Worm (Caenorhabditis elegans): ENCODE measurements around the gene dod-21.

dod-21 gene

ce11 chrIV:12936221-12936776 is at the start of gene dod-21, which contains the start of gene cld-1 (continued):
- TF ChIP-seq spr-3 (GFP tag; optimal IDR thresholded peaks at IDR 0.05) (no peak), ceh-28 (tag; optimal IDR thresholded peaks at IDR 0.05) (no peak), Y75B8A.6 (GFP tag; IDR thresholded peaks at IDR 0.05) (no peak), snpc-1.2 (GFP tag; IDR thresholded peaks at IDR 0.05) (no peak), nhr-6 (tag; optimal IDR thresholded peaks at IDR 0.05) (no peak), daf-16 (GFP tag; optimal IDR thresholded peaks at IDR 0.05) (no peak), daf-16 (tag; optimal IDR thresholded peaks at IDR 0.05) (peak; percentile 47), arid-1 (GFP tag; conservative IDR thresholded peaks at IDR 0.05) (no peak), dve-1 (tag; optimal IDR thresholded peaks at IDR 0.05; ENCODE audit: insufficient read depth) (peak; percentile 63), ceh-62 (tag; optimal IDR thresholded peaks at IDR 0.05) (no peak), lin-29 (GFP tag; IDR thresholded peaks at IDR 0.05) (no peak), daf-12 (tag; optimal IDR thresholded peaks at IDR 0.05) (no peak), F44E2.7 (GFP tag; IDR thresholded peaks at IDR 0.05) (no peak), php-3 (GFP tag; IDR thresholded peaks at IDR 0.05) (peak; percentile 48; the same call in 1 of the 2 replicates), ZK546.5 (tag; optimal IDR thresholded peaks at IDR 0.05) (no peak), ctbp-1 (GFP tag; IDR thresholded peaks at IDR 0.05) (no peak), vab-7 (GFP tag; IDR thresholded peaks at IDR 0.05) (no peak), mxl-3 (GFP tag; optimal IDR thresholded peaks at IDR 0.05) (no peak), set-16 (GFP tag; IDR thresholded peaks at IDR 0.05) (no peak), duxl-1 (tag; optimal IDR thresholded peaks at IDR 0.05; ENCODE audit: poor library complexity) (no peak), ceh-44 (GFP tag; IDR thresholded peaks at IDR 0.05) (no peak)

- TF ChIP-seq nhr-6 (tag; optimal IDR thresholded peaks at IDR 0.05) (no peak), ztf-11 (tag; optimal IDR thresholded peaks at IDR 0.05) (no peak), nhr-11 (tag; optimal IDR thresholded peaks at IDR 0.05) (no peak), dve-1 (tag; optimal IDR thresholded peaks at IDR 0.05; ENCODE audit: insufficient read depth) (peak; percentile 40), hmg-1.1 (GFP tag; IDR thresholded peaks at IDR 0.05) (no peak), set-16 (GFP tag; IDR thresholded peaks at IDR 0.05) (no peak), attf-4 (tag; optimal IDR thresholded peaks at IDR 0.05) (no peak), arid-1 (GFP tag; conservative IDR thresholded peaks at IDR 0.05) (no peak), Y75B8A.6 (GFP tag; IDR thresholded peaks at IDR 0.05) (no peak), lin-39 (tag; optimal IDR thresholded peaks at IDR 0.05) (no peak), hlh-30 (tag; optimal IDR thresholded peaks at IDR 0.05; ENCODE audit: insufficient read depth) (no peak), T20F7.1 (GFP tag; optimal IDR thresholded peaks at IDR 0.05) (no peak), ZK337.2 (GFP tag; IDR thresholded peaks at IDR 0.05) (no peak), hlh-11 (tag; optimal IDR thresholded peaks at IDR 0.05) (peak; percentile 62), unc-39 (tag; optimal IDR thresholded peaks at IDR 0.05) (no peak), lin-38 (GFP tag; IDR thresholded peaks at IDR 0.05) (no peak), R02D3.7 (tag; optimal IDR thresholded peaks at IDR 0.05) (no peak), ceh-44 (GFP tag; IDR thresholded peaks at IDR 0.05) (no peak), Y5F2A.4 (GFP tag; optimal IDR thresholded peaks at IDR 0.05) (no peak), tra-1 (GFP tag; IDR thresholded peaks at IDR 0.05) (no peak), aly-2 (tag; optimal IDR thresholded peaks at IDR 0.05) (no peak), hif-1 (tag; optimal IDR thresholded peaks at IDR 0.05) (no peak), nhr-102 (tag; optimal IDR thresholded peaks at IDR 0.05) (peak; percentile 14), lin-1 (GFP tag; IDR thresholded peaks at IDR 0.05) (peak; percentile 70), pqm-1 (tag; optimal IDR thresholded peaks at IDR 0.05) (peak; percentile 88), cey-2 (tag; optimal IDR thresholded peaks at IDR 0.05; ENCODE audit: borderline replicate concordance, insufficient read depth) (no peak), T26A8.4 (GFP tag; IDR thresholded peaks at IDR 0.05) (no peak), tag-97 (GFP tag; IDR thresholded peaks at IDR 0.05) (no peak), D1046.2 (GFP tag; IDR thresholded peaks at IDR 0.05) (no peak), nhr-77 (tag; optimal IDR thresholded peaks at IDR 0.05) (peak; percentile 52), F10B5.3 (tag; optimal IDR thresholded peaks at IDR 0.05) (no peak), mes-2 (tag; optimal IDR thresholded peaks at IDR 0.05; ENCODE audit: poor library complexity, severe bottlenecking) (peak; percentile 5), F37D6.2 (tag; optimal IDR thresholded peaks at IDR 0.05) (no peak), lsy-2 (tag; optimal IDR thresholded peaks at IDR 0.05) (no peak), nhr-28 (tag; optimal IDR thresholded peaks at IDR 0.05) (peak; percentile 67)
Observed at ce11 chrIV:12890445-12890844, 46.1 kb upstream of the dod-21 start, which contains the start of gene K08D8.6. Gene K08D8.6 (minus strand): TSS chrIV:12890508.

All from whole organism, L4 larva.